Fruit fly (Drosophila melanogaster) whole organism, embryonic: ENCODE measurements around the gene Gr98d.

Source experiments
- Atf3 ChIP-seq: fragments of 200-800 bp; sonication (Bioruptor generic); optimal IDR thresholded peaks from 3 replicates; lab custom pipeline; 2016; ENCODE audit warnings: missing biosample characterization, missing genetic modification characterization
- Awh ChIP-seq: fragments of 200-800 bp; sonication (Bioruptor generic); IDR thresholded peaks from 2 replicates; pipeline ENCODE4, ENCODE4 v1.3.6; 2022; ENCODE audit warnings: missing biosample characterization, missing genetic modification characterization
- B-H1 ChIP-seq: fragments of 200-800 bp; sonication (Bioruptor generic); IDR thresholded peaks from 3 replicates; pipeline ENCODE4 v1.3.6; 2022; ENCODE audit warnings: missing biosample characterization, missing genetic modification characterization
- CG10366 ChIP-seq: fragments of 200-800 bp; sonication (Bioruptor generic); IDR thresholded peaks from 2 replicates; pipeline ENCODE4 v1.3.6; 2022; ENCODE audit warnings: missing biosample characterization, missing genetic modification characterization
- CG10565 ChIP-seq: fragments of 200-800 bp; sonication (Bioruptor generic); optimal IDR thresholded peaks from 3 replicates; lab custom pipeline; 2016; ENCODE audit warnings: missing biosample characterization, mild to moderate bottlenecking, missing genetic modification characterization
- CG11723 ChIP-seq: fragments of 200-800 bp; sonication (Bioruptor generic); optimal IDR thresholded peaks from 2 replicates; lab custom pipeline; 2017; ENCODE audit warnings: missing biosample characterization, mild to moderate bottlenecking, missing genetic modification characterization
- CG12391 ChIP-seq: fragments of 200-800 bp; sonication (Bioruptor generic); optimal IDR thresholded peaks from 3 replicates; lab custom pipeline; 2018; ENCODE audit warnings: missing biosample characterization, mild to moderate bottlenecking, missing genetic modification characterization, moderate library complexity
- CG13296 ChIP-seq: fragments of 200-800 bp; sonication (Bioruptor generic); optimal IDR thresholded peaks from 3 replicates; lab custom pipeline; 2018; ENCODE audit warnings: missing biosample characterization, mild to moderate bottlenecking, missing genetic modification characterization
- CG14710 ChIP-seq: fragments of 200-800 bp; sonication (Bioruptor generic); optimal IDR thresholded peaks from 3 replicates; lab custom pipeline; 2019; ENCODE audit warnings: missing biosample characterization, mild to moderate bottlenecking, missing genetic modification characterization, moderate library complexity
- CG17912 ChIP-seq: fragments of 200-800 bp; sonication (Bioruptor generic); optimal IDR thresholded peaks from 2 replicates; lab custom pipeline; 2018; ENCODE audit warnings: missing biosample characterization, mild to moderate bottlenecking, missing genetic modification characterization
- CG2120 ChIP-seq: fragments of 200-800 bp; sonication (Bioruptor generic); optimal IDR thresholded peaks from 3 replicates; lab custom pipeline; 2016; ENCODE audit warnings: missing biosample characterization, missing genetic modification characterization
- CG30020 ChIP-seq: fragments of 200-800 bp; optimal IDR thresholded peaks from 2 replicates; lab custom pipeline; 2019; ENCODE audit warnings: missing biosample characterization, mild to moderate bottlenecking, missing genetic modification characterization, moderate library complexity
- CG5245 ChIP-seq: fragments of 200-800 bp; sonication (Bioruptor generic); optimal IDR thresholded peaks from 3 replicates; lab custom pipeline; 2016; ENCODE audit warnings: missing biosample characterization, missing genetic modification characterization
- CG7556 ChIP-seq: fragments of 200-800 bp; sonication (Bioruptor generic); optimal IDR thresholded peaks from 2 replicates; lab custom pipeline; 2017; ENCODE audit warnings: missing biosample characterization, mild to moderate bottlenecking, missing genetic modification characterization
- CG7928 ChIP-seq: fragments of 200-800 bp; sonication (Bioruptor generic); optimal IDR thresholded peaks from 2 replicates; lab custom pipeline; 2017; ENCODE audit warnings: missing biosample characterization, mild to moderate bottlenecking, missing genetic modification characterization
- CG8290 ChIP-seq, 3 experiments: fragments of 200-800 bp; sonication (Bioruptor generic); optimal IDR thresholded peaks; 2 replicates each; lab custom pipeline; 2016 to 2019; ENCODE audit warnings: missing biosample characterization in 3 of 3, missing genetic modification characterization in 3 of 3, mild to moderate bottlenecking in 2 of 3, moderate library complexity in 1 of 3
- CG9437 ChIP-seq: fragments of 200-800 bp; sonication (Bioruptor generic); optimal IDR thresholded peaks from 2 replicates; lab custom pipeline; 2018; ENCODE audit warnings: missing biosample characterization, mild to moderate bottlenecking, missing genetic modification characterization
- CkIIα-i1 ChIP-seq: fragments of 200-800 bp; sonication (Bioruptor generic); IDR thresholded peaks from 2 replicates; pipeline ENCODE4 v1.3.6; 2022; ENCODE audit warnings: missing biosample characterization, missing genetic modification characterization
- CoRest ChIP-seq: fragments of 200-800 bp; sonication (Bioruptor generic); optimal IDR thresholded peaks from 3 replicates; lab custom pipeline; 2018; ENCODE audit warnings: missing biosample characterization, mild to moderate bottlenecking, missing genetic modification characterization, moderate library complexity
- Dbx ChIP-seq: fragments of 200-800 bp; sonication (Bioruptor generic); IDR thresholded peaks from 3 replicates; pipeline ENCODE4 v1.3.6; 2022; ENCODE audit warnings: missing biosample characterization, missing genetic modification characterization
- Dip3 ChIP-seq: fragments of 200-800 bp; sonication (Bioruptor generic); optimal IDR thresholded peaks from 3 replicates; lab custom pipeline; 2016; ENCODE audit warnings: missing biosample characterization, missing genetic modification characterization
- E2f1 ChIP-seq: fragments of 200-800 bp; sonication (Bioruptor generic); IDR thresholded peaks from 2 replicates; pipeline ENCODE4 v1.3.6; 2022; ENCODE audit warnings: missing biosample characterization, missing genetic modification characterization
- Elba2 ChIP-seq: fragments of 200-800 bp; sonication (Bioruptor generic); optimal IDR thresholded peaks from 3 replicates; lab custom pipeline; 2016; ENCODE audit warnings: missing biosample characterization, missing genetic modification characterization
- Ets97D ChIP-seq: fragments of 200-800 bp; sonication (Bioruptor generic); optimal IDR thresholded peaks from 3 replicates; lab custom pipeline; 2016; ENCODE audit warnings: missing biosample characterization, missing genetic modification characterization
- Gsc ChIP-seq: fragments of 200-800 bp; sonication (Bioruptor generic); IDR thresholded peaks from 2 replicates; pipeline ENCODE4 v1.3.6; 2022; ENCODE audit warnings: missing biosample characterization, missing genetic modification characterization
- H2.0 ChIP-seq: fragments of 200-800 bp; sonication (Bioruptor generic); IDR thresholded peaks from 2 replicates; pipeline ENCODE4 v1.3.6; 2022; ENCODE audit warnings: missing biosample characterization, missing genetic modification characterization
- Hand ChIP-seq: fragments of 200-800 bp; sonication (Bioruptor generic); optimal IDR thresholded peaks from 2 replicates; lab custom pipeline; 2017; ENCODE audit warnings: mild to moderate bottlenecking, missing biosample characterization, missing genetic modification reagents, missing genetic modification characterization
- NfI ChIP-seq: fragments of 200-800 bp; sonication (Bioruptor generic); optimal IDR thresholded peaks from 3 replicates; lab custom pipeline; 2018; ENCODE audit warnings: missing biosample characterization, mild to moderate bottlenecking, missing genetic modification characterization, moderate library complexity
- Ptx1 ChIP-seq: fragments of 200-800 bp; sonication (Bioruptor generic); IDR thresholded peaks from 2 replicates; pipeline ENCODE4 v1.3.6; 2022; ENCODE audit warnings: missing biosample characterization, missing genetic modification characterization
- Sin3A ChIP-seq: fragments of >200 bp; optimal IDR thresholded peaks from 2 replicates; lab custom pipeline; 2018
- Spps ChIP-seq: fragments of 200-800 bp; sonication (Bioruptor generic); optimal IDR thresholded peaks from 2 replicates; lab custom pipeline; 2018; ENCODE audit warnings: missing biosample characterization, mild to moderate bottlenecking, missing genetic modification characterization
- Ssrp ChIP-seq: fragments of 200-800 bp; sonication (Bioruptor generic); optimal IDR thresholded peaks from 2 replicates; lab custom pipeline; 2018; ENCODE audit warnings: missing biosample characterization, mild to moderate bottlenecking, missing genetic modification characterization, moderate library complexity
- aop ChIP-seq: fragments of 200-800 bp; sonication (Bioruptor generic); IDR thresholded peaks from 2 replicates; pipeline ENCODE4 v1.3.6; 2022; ENCODE audit warnings: missing biosample characterization, missing genetic modification characterization
- bab2 ChIP-seq: fragments of 200-800 bp; sonication (Bioruptor generic); optimal IDR thresholded peaks from 2 replicates; lab custom pipeline; 2016; ENCODE audit warnings: missing biosample characterization, missing genetic modification characterization
- br ChIP-seq: fragments of >200 bp; optimal IDR thresholded peaks from 2 replicates; lab custom pipeline; 2017
- en ChIP-seq: fragments of 200-800 bp; sonication (Bioruptor generic); optimal IDR thresholded peaks from 2 replicates; lab custom pipeline; 2016; ENCODE audit warnings: missing biosample characterization, missing genetic modification characterization
- eve ChIP-seq, 2 experiments: fragments of >200 bp; optimal IDR thresholded peaks; 2 replicates each; lab custom pipeline; 2017; ENCODE audit warnings: missing biosample characterization in 2 of 2, missing genetic modification characterization in 2 of 2
- fd64A ChIP-seq: fragments of 200-800 bp; sonication (Bioruptor generic); optimal IDR thresholded peaks from 3 replicates; lab custom pipeline; 2018; ENCODE audit warnings: missing biosample characterization, mild to moderate bottlenecking, missing genetic modification characterization
- ftz-f1 ChIP-seq: fragments of 200-800 bp; sonication (Bioruptor generic); optimal IDR thresholded peaks from 2 replicates; lab custom pipeline; 2016; ENCODE audit warnings: missing biosample characterization, missing genetic modification characterization
- gce ChIP-seq: fragments of 200-800 bp; sonication (Bioruptor generic); IDR thresholded peaks from 3 replicates; pipeline ENCODE4 v1.3.6; 2022; ENCODE audit warnings: missing biosample characterization, missing genetic modification characterization
- gcm2 ChIP-seq: fragments of 200-800 bp; sonication (Bioruptor generic); optimal IDR thresholded peaks from 2 replicates; lab custom pipeline; 2016; ENCODE audit warnings: missing biosample characterization, missing genetic modification characterization
- jumu ChIP-seq: fragments of 200-800 bp; sonication (Bioruptor generic); optimal IDR thresholded peaks from 3 replicates; lab custom pipeline; 2016; ENCODE audit warnings: missing biosample characterization, missing genetic modification characterization
- kah ChIP-seq: fragments of 200-800 bp; sonication (Bioruptor generic); optimal IDR thresholded peaks from 2 replicates; lab custom pipeline; 2018; ENCODE audit warnings: missing biosample characterization, mild to moderate bottlenecking, missing genetic modification characterization
- lilli ChIP-seq: fragments of 200-800 bp; sonication (Bioruptor generic); optimal IDR thresholded peaks from 3 replicates; lab custom pipeline; 2016; ENCODE audit warnings: missing biosample characterization, missing genetic modification characterization
- oc ChIP-seq: fragments of 200-800 bp; sonication (Bioruptor generic); optimal IDR thresholded peaks from 2 replicates; lab custom pipeline; 2018; ENCODE audit warnings: missing biosample characterization, mild to moderate bottlenecking, missing genetic modification characterization, moderate library complexity
- onecut ChIP-seq: fragments of 200-800 bp; sonication (Bioruptor generic); IDR thresholded peaks from 2 replicates; pipeline ENCODE4 v1.3.6; 2022; ENCODE audit warnings: missing biosample characterization, missing genetic modification characterization
- pnt ChIP-seq: fragments of 200-800 bp; sonication (Bioruptor generic); optimal IDR thresholded peaks from 3 replicates; lab custom pipeline; 2016; ENCODE audit warnings: missing biosample characterization, missing genetic modification characterization
- stwl ChIP-seq: fragments of 200-800 bp; sonication (Bioruptor generic); optimal IDR thresholded peaks from 3 replicates; lab custom pipeline; 2018; ENCODE audit warnings: missing biosample characterization, mild to moderate bottlenecking, missing genetic modification characterization, moderate library complexity
- sug ChIP-seq: fragments of 200-800 bp; optimal IDR thresholded peaks from 2 replicates; lab custom pipeline; 2019; ENCODE audit warnings: missing biosample characterization, mild to moderate bottlenecking, missing genetic modification characterization, moderate library complexity
- tup ChIP-seq: fragments of 200-800 bp; sonication (Bioruptor generic); optimal IDR thresholded peaks from 2 replicates; lab custom pipeline; 2016; ENCODE audit warnings: missing biosample characterization, mild to moderate bottlenecking, missing genetic modification characterization, moderate library complexity
- usp ChIP-seq: fragments of >200 bp; optimal IDR thresholded peaks from 2 replicates; lab custom pipeline; 2017; ENCODE audit warnings: missing biosample characterization, missing genetic modification characterization
- zf30C ChIP-seq: fragments of 200-800 bp; sonication (Bioruptor generic); optimal IDR thresholded peaks from 3 replicates; lab custom pipeline; 2018; ENCODE audit warnings: missing biosample characterization, mild to moderate bottlenecking, missing genetic modification characterization

Gene Gr98d

dm6 chr3R:27558660-27559319 lies 12.9 kb downstream of the Gr98d start, which contains the start of gene Klp98A (continued):
- no peak for TF ChIP-seq Ptx1
- TF ChIP-seq Dbx = 0 out of 3 replicates have a peak, but pooled peaks have one; percentile 6
- no peak for TF ChIP-seq zf30C
- no peak for TF ChIP-seq CkIIα-i1 (GFP tag; lab: Robert Waterston, UW)
- no peak for TF ChIP-seq br (lab: Kevin White, UChicago)
- TF ChIP-seq H2.0 (GFP tag; lab: Robert Waterston, UW) = no peak
- TF ChIP-seq lilli (GFP tag; lab: Kevin White, UChicago) = no peak
- TF ChIP-seq NfI = no peak
- peak; percentile 52 for TF ChIP-seq CG14710
- no peak for TF ChIP-seq CoRest (tag; lab: Kevin White, UChicago)
- no peak for TF ChIP-seq CG30020 (tag; lab: Kevin White, UChicago)
- no peak for TF ChIP-seq usp (GFP tag; lab: Kevin White, UChicago)
- no peak for TF ChIP-seq CG9437 (GFP tag; lab: Kevin White, UChicago)
- TF ChIP-seq bab2 = no peak
- no peak for TF ChIP-seq CG10366 (GFP tag; lab: Robert Waterston, UW)
- peak; percentile 40 for TF ChIP-seq CG8290 (GFP tag; optimal IDR thresholded peaks at IDR 0.05; lab: Kevin White, UChicago)
- TF ChIP-seq CG8290 (tag; optimal IDR thresholded peaks at IDR 0.05; lab: Kevin White, UChicago) = peak in 1 of 2 experiments; percentile 82
- no peak for TF ChIP-seq CG5245 (GFP tag; lab: Kevin White, UChicago)
- no peak for TF ChIP-seq gce
- no peak for TF ChIP-seq eve (GFP tag; optimal IDR thresholded peaks at IDR 0.05; lab: Kevin White, UChicago)
- TF ChIP-seq CG7928 (GFP tag; lab: Kevin White, UChicago) = peak; percentile 3
- TF ChIP-seq CG11723 = no peak
- TF ChIP-seq gcm2 (GFP tag; lab: Kevin White, UChicago) = no peak
- TF ChIP-seq CG13296 (GFP tag; lab: Kevin White, UChicago) = no peak
- no peak for TF ChIP-seq CG10565 (GFP tag; lab: Kevin White, UChicago)
- TF ChIP-seq Spps = no peak
- peak; percentile 22 for TF ChIP-seq sug (tag; lab: Kevin White, UChicago)
- TF ChIP-seq Hand = no peak
- no peak for TF ChIP-seq Atf3 (GFP tag; lab: Kevin White, UChicago)
- TF ChIP-seq Gsc (GFP tag; lab: Robert Waterston, UW) = no peak
- TF ChIP-seq Sin3A (lab: Kevin White, UChicago) = peak; percentile 5
- peak; percentile 14 for TF ChIP-seq CG17912 (GFP tag; lab: Kevin White, UChicago)
- no peak for TF ChIP-seq kah (GFP tag; lab: Kevin White, UChicago)
- TF ChIP-seq tup = no peak
- TF ChIP-seq onecut (GFP tag; lab: Robert Waterston, UW) = no peak
- peak; percentile 6 for TF ChIP-seq ftz-f1 (GFP tag; lab: Kevin White, UChicago)
- no peak for TF ChIP-seq Ssrp
- no peak for TF ChIP-seq B-H1 (GFP tag; lab: Robert Waterston, UW)
- TF ChIP-seq E2f1 = no peak
- peak; percentile 58 for TF ChIP-seq Ets97D (GFP tag; lab: Kevin White, UChicago)
- TF ChIP-seq CG7556 (GFP tag; lab: Kevin White, UChicago) = no peak
- TF ChIP-seq Awh (GFP tag; lab: Robert Waterston, UW) = no peak
- peak; percentile 9 for TF ChIP-seq CG12391
- no peak for TF ChIP-seq jumu (GFP tag; lab: Kevin White, UChicago)
- TF ChIP-seq pnt (GFP tag; lab: Kevin White, UChicago) = no peak
- no peak for TF ChIP-seq fd64A (GFP tag; lab: Kevin White, UChicago)
- TF ChIP-seq Elba2 (GFP tag; lab: Kevin White, UChicago) = peak; percentile 48
- no peak for TF ChIP-seq oc (tag; lab: Kevin White, UChicago)
- peak; percentile 82 for TF ChIP-seq stwl (tag; lab: Kevin White, UChicago)
- no peak for TF ChIP-seq aop (GFP tag; lab: Robert Waterston, UW)
- TF ChIP-seq CG2120 = no peak
- TF ChIP-seq en (GFP tag; lab: Kevin White, UChicago) = no peak
- no peak for TF ChIP-seq Dip3 (GFP tag; lab: Kevin White, UChicago)
